Worm (Caenorhabditis elegans) whole organism, L2 larva: ENCODE data around the gene col-144.

Experiments used
- R02D3.7 ChIP-seq: fragments of 150-350 bp; optimal IDR thresholded peaks from 2 replicates; lab custom pipeline; 2014; ENCODE audit warnings: missing biosample characterization, missing genetic modification characterization
- ama-1 ChIP-seq: fragments of 150-350 bp; optimal IDR thresholded peaks from 2 replicates; lab custom pipeline; 2018; ENCODE audit warnings: inconsistent platforms
- fos-1 ChIP-seq: fragments of 150-350 bp; optimal IDR thresholded peaks from 2 replicates; lab custom pipeline; 2014; ENCODE audit warnings: missing biosample characterization, missing genetic modification characterization
- nhr-23 ChIP-seq: fragments of 150-350 bp; optimal IDR thresholded peaks from 2 replicates; lab custom pipeline; 2014; ENCODE audit warnings: missing biosample characterization, missing genetic modification reagents, missing genetic modification characterization
- sma-9 ChIP-seq, 2 experiments: fragments of 150-350 bp in 1 of 2; sonication (generic microtip) in 1 of 2; optimal IDR thresholded peaks; 2 replicates each; lab custom pipeline; 2014 to 2016; ENCODE audit warnings: missing genetic modification characterization in 2 of 2, mild to moderate bottlenecking in 1 of 2, missing biosample characterization in 1 of 2, missing compliant biosample characterization in 1 of 2, missing genetic modification reagents in 1 of 2, moderate library complexity in 1 of 2
- unc-39 ChIP-seq: fragments of 150-350 bp; optimal IDR thresholded peaks from 2 replicates; lab custom pipeline; 2014; ENCODE audit warnings: missing biosample characterization, missing genetic modification characterization
- unc-62 ChIP-seq: fragments of 150-350 bp; optimal IDR thresholded peaks from 2 replicates; lab custom pipeline; 2014; ENCODE audit warnings: missing biosample characterization, missing genetic modification reagents, missing genetic modification characterization
- zag-1 ChIP-seq: fragments of 150-350 bp; optimal IDR thresholded peaks from 2 replicates; lab custom pipeline; 2014; ENCODE audit warnings: missing biosample characterization, missing genetic modification characterization
- ztf-11 ChIP-seq: sonication (generic microtip); optimal IDR thresholded peaks from 2 replicates; lab custom pipeline; 2017; ENCODE audit warnings: missing biosample characterization, missing genetic modification characterization

DNA sequence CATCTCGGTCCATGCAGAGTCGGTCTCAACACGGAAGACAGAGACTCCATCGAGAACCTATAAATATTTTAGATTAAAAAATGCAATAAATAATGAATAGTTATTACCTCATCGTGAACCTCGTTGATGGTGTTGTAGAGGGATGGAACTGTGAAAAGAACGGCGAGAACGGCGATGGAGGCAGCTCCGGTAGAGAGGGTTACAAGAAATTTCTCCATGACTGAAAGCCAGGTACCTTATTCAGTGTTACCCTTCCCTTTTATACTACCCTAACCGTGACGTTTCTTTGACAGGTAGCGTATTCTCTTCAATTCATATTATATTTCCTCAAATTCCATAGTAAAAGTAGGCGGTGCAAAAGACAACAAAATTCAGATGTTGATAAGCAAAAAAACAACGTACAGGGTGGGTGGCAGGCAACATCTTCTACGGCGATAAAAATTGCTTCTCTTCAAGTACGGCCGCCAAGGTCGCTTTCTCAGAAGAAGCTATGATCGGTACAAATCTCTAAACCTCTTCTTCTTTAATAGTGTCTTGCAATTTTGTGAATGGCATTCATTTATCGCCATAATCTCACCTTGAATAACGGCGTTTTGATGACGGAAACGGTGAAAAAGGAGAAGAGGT lies 4.7 kb upstream of the col-144 start, which contains the start of gene col-10:
- TF ChIP-seq unc-39: no peak
- no peak for TF ChIP-seq nhr-23
- TF ChIP-seq fos-1 (tag; lab: Kevin White, UChicago): peak; percentile 3
- no peak for TF ChIP-seq ztf-11 (tag; lab: Kevin White, UChicago)
- peak; percentile 39 for TF ChIP-seq sma-9 (GFP tag; optimal IDR thresholded peaks at IDR 0.05; lab: Kevin White, UChicago)
- TF ChIP-seq sma-9 (tag; optimal IDR thresholded peaks at IDR 0.05; lab: Kevin White, UChicago): no peak
- peak; percentile 91 for TF ChIP-seq ama-1
- TF ChIP-seq zag-1: no peak
- no peak for TF ChIP-seq R02D3.7 (tag; lab: Kevin White, UChicago)
- TF ChIP-seq unc-62 (GFP tag; lab: Kevin White, UChicago): no peak
